Worm (Caenorhabditis elegans): ENCODE measurements around the gene tps-2.

The tps-2 gene

DNA sequence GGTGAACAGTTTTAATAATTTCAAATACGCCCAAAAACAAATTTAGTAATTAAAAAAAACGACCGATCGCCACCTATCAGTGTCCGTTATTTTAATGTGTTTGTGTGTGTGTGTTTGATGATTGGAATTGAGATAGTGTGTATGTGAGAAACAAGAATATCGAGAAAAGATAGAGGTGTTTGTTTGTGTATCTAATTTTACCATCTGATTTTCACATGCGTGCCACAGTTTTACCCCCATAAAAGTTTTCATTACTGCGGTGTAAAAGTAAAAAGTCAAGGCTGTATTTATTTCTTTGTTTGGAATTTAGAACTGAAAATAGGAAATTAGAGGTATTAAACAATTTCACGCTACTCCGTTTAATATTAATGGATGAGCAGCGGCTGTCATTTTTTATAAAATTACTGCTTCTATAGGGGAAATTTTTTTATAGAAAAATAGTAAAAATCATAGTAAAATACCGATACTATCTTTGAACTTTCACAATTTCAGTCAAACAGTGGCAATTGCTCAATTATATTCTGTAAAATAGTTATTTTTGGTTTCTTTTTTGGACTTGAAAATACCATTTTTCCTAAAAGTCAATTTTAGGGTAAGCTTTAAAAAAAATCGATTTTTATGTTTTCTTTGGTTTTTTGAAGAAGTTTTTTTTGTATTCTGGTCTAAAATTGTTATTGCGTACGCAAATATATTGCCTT lies 620 bp upstream of the tps-2 start (continued):
- TF ChIP-seq nhr-76 (tag; optimal IDR thresholded peaks at IDR 0.05) (no peak), lin-35 (GFP tag; optimal IDR thresholded peaks at IDR 0.05) (peak in 1 of 2 experiments; percentile 45), nhr-19 (GFP tag; conservative IDR thresholded peaks at IDR 0.05) (peak; percentile 31), isw-1 (GFP tag; IDR thresholded peaks at IDR 0.05) (no peak), zag-1 (tag; optimal IDR thresholded peaks at IDR 0.05) (no peak), tbx-2 (tag; optimal IDR thresholded peaks at IDR 0.05) (no peak), sup-37 (GFP tag; optimal IDR thresholded peaks at IDR 0.05) (peak; percentile 0), hlh-17 (GFP tag; optimal IDR thresholded peaks at IDR 0.05; ENCODE audit: borderline replicate concordance) (no peak), rnt-1 (tag; optimal IDR thresholded peaks at IDR 0.05) (no peak), hlh-4 (tag; optimal IDR thresholded peaks at IDR 0.05) (no peak), pag-3 (tag; optimal IDR thresholded peaks at IDR 0.05; ENCODE audit: borderline replicate concordance, insufficient read depth) (no peak), nhr-90 (tag; optimal IDR thresholded peaks at IDR 0.05; ENCODE audit: poor library complexity) (peak; percentile 48), tlp-1 (tag; optimal IDR thresholded peaks at IDR 0.05) (no peak), nhr-84 (tag; optimal IDR thresholded peaks at IDR 0.05) (no peak), unc-98 (GFP tag; IDR thresholded peaks at IDR 0.05) (no peak), vab-15 (tag; optimal IDR thresholded peaks at IDR 0.05) (no peak), egl-27 (tag; optimal IDR thresholded peaks at IDR 0.05) (no peak), ceh-82 (tag; optimal IDR thresholded peaks at IDR 0.05) (no peak), lir-3 (tag; optimal IDR thresholded peaks at IDR 0.05; ENCODE audit: poor library complexity) (no peak), C04F5.9 (tag; optimal IDR thresholded peaks at IDR 0.05) (no peak), nhr-71 (tag; optimal IDR thresholded peaks at IDR 0.05) (peak; percentile 41), efl-3 (GFP tag; optimal IDR thresholded peaks at IDR 0.05) (no peak), unc-86 (tag; optimal IDR thresholded peaks at IDR 0.05) (no peak), nhr-47 (tag; optimal IDR thresholded peaks at IDR 0.05) (no peak), xbp-1 (tag; optimal IDR thresholded peaks at IDR 0.05) (no peak), nhr-20 (tag; optimal IDR thresholded peaks at IDR 0.05) (peak; percentile 61), C16A3.4 (tag; optimal IDR thresholded peaks at IDR 0.05) (peak; percentile 18), aha-1 (tag; optimal IDR thresholded peaks at IDR 0.05) (no peak), ceh-90 (tag; optimal IDR thresholded peaks at IDR 0.05) (no peak), fkh-8 (tag; optimal IDR thresholded peaks at IDR 0.05) (no peak), snu-23 (GFP tag; optimal IDR thresholded peaks at IDR 0.05) (peak; percentile 59), elt-2 (tag; optimal IDR thresholded peaks at IDR 0.05) (peak; percentile 7), hpl-2 (GFP tag; optimal IDR thresholded peaks at IDR 0.05) (no peak)

DNA sequence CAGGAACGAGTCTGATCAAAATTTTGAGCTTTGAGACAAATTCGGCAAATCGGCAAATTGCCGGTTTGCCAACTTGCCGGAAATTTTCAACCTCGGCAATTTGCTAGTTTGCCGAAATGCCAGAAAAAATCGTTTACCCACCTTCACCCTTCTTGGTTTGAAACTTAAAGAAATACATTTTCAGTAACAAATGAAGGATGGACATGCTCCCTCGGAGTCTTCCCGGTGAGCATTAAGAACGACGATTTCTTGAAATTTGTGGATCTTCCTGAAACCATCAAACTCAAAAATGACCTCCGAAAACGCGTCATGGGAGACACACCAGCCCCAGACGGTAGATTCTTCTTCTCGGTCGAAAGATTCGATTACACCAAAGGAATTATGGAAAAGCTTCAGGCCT lies 2.0 kb downstream of the tps-2 start:
- TF ChIP-seq nhr-28 (tag; optimal IDR thresholded peaks at IDR 0.05) = no peak
- no peak for TF ChIP-seq efl-1 (optimal IDR thresholded peaks at IDR 0.05)
- peak in 1 of 2 experiments; percentile 51 for TF ChIP-seq efl-1 (GFP tag; optimal IDR thresholded peaks at IDR 0.05 in 1 of 2)

DNA sequence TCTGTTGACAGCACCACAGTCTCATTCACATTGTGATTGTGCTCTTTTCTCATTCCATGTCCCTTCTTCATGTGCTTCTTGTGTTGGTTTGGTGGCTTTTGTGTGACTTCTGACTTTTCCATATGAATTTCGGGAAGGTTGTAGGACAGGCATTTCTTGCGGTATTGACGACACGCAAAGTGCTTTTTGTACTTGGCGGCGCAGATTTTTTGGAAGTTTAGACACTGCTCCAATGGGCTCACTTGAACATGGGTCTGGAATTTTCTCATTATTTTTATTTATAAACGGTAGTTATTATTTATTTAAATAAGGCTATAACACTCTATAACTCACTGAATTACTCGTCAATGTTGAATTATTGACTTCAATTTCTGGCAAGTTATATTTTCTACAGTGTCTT lies 3.6 kb downstream of the tps-2 start:
- TF ChIP-seq elt-2 (tag; optimal IDR thresholded peaks at IDR 0.05) = peak; percentile 15
- TF ChIP-seq lin-13 (GFP tag; optimal IDR thresholded peaks at IDR 0.05) = no peak
- peak; percentile 49 for TF ChIP-seq ztf-4 (tag; optimal IDR thresholded peaks at IDR 0.05)

DNA sequence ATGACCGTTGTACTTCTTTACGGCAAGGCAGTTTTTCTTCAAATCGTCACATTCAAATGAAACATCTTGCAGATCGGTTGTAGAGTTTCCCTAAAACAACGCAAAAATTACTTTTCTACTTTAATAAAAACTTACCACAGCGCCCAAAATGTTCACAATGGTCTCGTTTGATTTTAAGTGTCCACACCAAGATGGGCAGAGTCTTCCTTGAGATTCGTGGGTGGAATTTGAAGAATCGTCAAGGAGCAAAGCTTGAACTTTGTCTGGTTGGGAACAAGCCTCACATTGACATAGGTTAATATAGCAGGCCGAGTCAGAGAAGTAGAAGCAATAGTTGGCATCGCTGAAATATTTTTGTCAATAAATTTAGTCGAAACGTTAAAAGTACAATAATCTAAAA lies 4.3 kb downstream of the tps-2 start:
- TF ChIP-seq dsc-1 (tag; optimal IDR thresholded peaks at IDR 0.05) (no peak), nhr-11 (tag; optimal IDR thresholded peaks at IDR 0.05) (no peak)
